ENCODE assay signal across 1 fruit fly cellular context in the genomic region with DNA sequence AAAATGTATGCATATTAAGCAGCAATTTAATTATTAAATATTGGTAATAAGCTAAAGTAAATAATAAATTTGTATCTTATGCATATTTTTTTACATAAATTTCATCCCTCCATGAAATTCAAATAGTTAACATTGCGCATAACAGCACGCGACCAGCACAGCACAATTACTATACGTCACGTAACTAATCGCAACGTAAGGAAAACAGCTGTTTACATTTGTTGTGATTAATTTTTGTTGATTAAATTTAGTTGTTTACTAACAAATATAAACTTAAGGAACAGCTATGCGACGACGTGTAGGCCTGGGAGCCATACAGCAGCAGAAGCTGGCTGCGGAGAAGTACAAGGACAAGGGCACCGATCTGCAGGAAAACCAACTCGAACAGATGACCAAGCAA.
TF ChIP-seq lines count a peak whose summit lies in the region.

Gene lsn, plus strand, starts transcription at position 177 of the 400 bp plus-strand sequence.

TF ChIP-seq in whole organism, embryonic, 481 proteins besides CTCF, POLR2A, EP300 and RAD21 (continued from another document):
- TF ChIP-seq CoRest (tag; optimal IDR thresholded peaks at IDR 0.05; lab: Kevin White, UChicago) (peak; percentile 32), HmgZ (tag; optimal IDR thresholded peaks at IDR 0.05; lab: Kevin White, UChicago) (peak; percentile 55), nau (GFP tag; optimal IDR thresholded peaks at IDR 0.05; lab: Kevin White, UChicago) (peak; percentile 35), inv (GFP tag; IDR thresholded peaks at IDR 0.05; lab: Robert Waterston, UW; ENCODE audit: partially characterized antibody) (no peak), PHDP (tag; optimal IDR thresholded peaks at IDR 0.05; lab: Kevin White, UChicago) (peak; percentile 71), CG4424 (GFP tag; optimal IDR thresholded peaks at IDR 0.05; lab: Kevin White, UChicago) (no peak), ac (GFP tag; optimal IDR thresholded peaks at IDR 0.05; lab: Kevin White, UChicago) (peak; percentile 13), sd (tag; optimal IDR thresholded peaks at IDR 0.05; lab: Kevin White, UChicago) (peak; percentile 65), Lhr (GFP tag; optimal IDR thresholded peaks at IDR 0.05; lab: Kevin White, UChicago) (peak; percentile 2), Gug (GFP tag; IDR thresholded peaks at IDR 0.05; lab: Robert Waterston, UW) (no peak), Sox102F (GFP tag; optimal IDR thresholded peaks at IDR 0.05; lab: Kevin White, UChicago) (peak; percentile 61), crp (GFP tag; optimal IDR thresholded peaks at IDR 0.05; lab: Kevin White, UChicago) (peak; percentile 37 to 90), ATbp (GFP tag; optimal IDR thresholded peaks at IDR 0.05; lab: Kevin White, UChicago) (peak; percentile 37), wdn (GFP tag; IDR thresholded peaks at IDR 0.05; lab: Robert Waterston, UW) (no peak), MBD-R2 (GFP tag; IDR thresholded peaks at IDR 0.05; lab: Robert Waterston, UW) (peak; percentile 66; the same call in 1 of the 2 replicates), jing (GFP tag; optimal IDR thresholded peaks at IDR 0.05; lab: Kevin White, UChicago) (no peak), CG18599 (GFP tag; optimal IDR thresholded peaks at IDR 0.05; lab: Kevin White, UChicago) (peak; percentile 52)
TF ChIP-seq in whole organism, embryonic: peak in this region for 86.
